Worm (Caenorhabditis elegans) whole organism, midembryonic: ENCODE measurements around the gene nas-37.
A peak's percentile ranks its signal among the peaks of the same experiment; 100 is the strongest.

Experiments used
- T22C8.4 ChIP-seq: fragments of 200-800 bp; sonication (Bioruptor generic); IDR thresholded peaks from 2 replicates; pipeline ENCODE4 v1.3.6; 2022; ENCODE audit warnings: missing genetic modification characterization, missing compliant biosample characterization
- cog-1 ChIP-seq: sonication (generic microtip); optimal IDR thresholded peaks from 2 replicates; lab custom pipeline; 2016; ENCODE audit warnings: missing genetic modification characterization, missing compliant biosample characterization
- flt-1 ChIP-seq: fragments of 200-800 bp; sonication (Bioruptor generic); IDR thresholded peaks from 2 replicates; pipeline ENCODE4 v1.3.6; 2022; ENCODE audit warnings: missing genetic modification characterization, missing compliant biosample characterization
- klf-2 ChIP-seq: fragments of 200-800 bp; sonication (Bioruptor generic); conservative IDR thresholded peaks from 2 replicates; pipeline ENCODE4 v1.3.6; 2022; ENCODE audit warnings: missing genetic modification reagents, missing genetic modification characterization, missing compliant biosample characterization
- med-1 ChIP-seq: sonication (generic microtip); optimal IDR thresholded peaks from 2 replicates; lab custom pipeline; 2017; ENCODE audit warnings: missing genetic modification characterization, mild to moderate bottlenecking, missing compliant biosample characterization, antibody characterized with exemption, missing genetic modification reagents; ENCODE audit not compliant: insufficient read depth
- ref-1 ChIP-seq: fragments of 200-800 bp; sonication (Bioruptor generic); conservative IDR thresholded peaks from 2 replicates; pipeline ENCODE4 v1.3.6; 2022; ENCODE audit warnings: missing genetic modification reagents, missing genetic modification characterization, missing compliant biosample characterization
- tab-1 ChIP-seq: fragments of 200-800 bp; sonication (Bioruptor generic); IDR thresholded peaks from 2 replicates; pipeline ENCODE4 v1.3.6; 2022; ENCODE audit warnings: missing genetic modification characterization, missing compliant biosample characterization
- ztf-23 ChIP-seq: fragments of 200-800 bp; sonication (Bioruptor generic); IDR thresholded peaks from 2 replicates; pipeline ENCODE4 v1.3.6; 2022; ENCODE audit warnings: missing genetic modification reagents, missing genetic modification characterization, missing compliant biosample characterization
- ztf-29 ChIP-seq: fragments of 200-800 bp; sonication (Bioruptor generic); IDR thresholded peaks from 2 replicates; pipeline ENCODE4 v1.3.6; 2022; ENCODE audit warnings: missing genetic modification reagents, missing genetic modification characterization, missing compliant biosample characterization

The nas-37 gene

DNA sequence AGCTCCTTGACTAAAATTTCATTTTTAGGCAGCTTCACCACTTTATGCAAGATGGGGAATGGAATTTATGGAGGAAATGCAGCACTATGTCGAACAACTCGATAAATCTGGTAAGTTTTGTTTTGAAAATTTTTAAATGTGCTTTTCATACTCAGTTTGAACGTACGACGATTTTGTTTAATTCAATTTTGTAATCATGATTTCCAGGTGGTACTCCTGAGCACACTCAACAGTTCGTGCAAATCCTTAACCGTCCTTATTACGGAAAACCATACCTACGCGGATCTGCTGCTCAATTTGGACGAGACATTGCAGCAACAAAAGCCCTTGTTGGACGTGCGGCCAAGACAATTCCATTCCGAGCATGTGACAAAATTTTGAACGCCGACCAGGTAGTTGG is 13.7 kb upstream of the nas-37 start:
- TF ChIP-seq cog-1 (tag; lab: Kevin White, UChicago) = no peak
- no peak for TF ChIP-seq klf-2 (GFP tag; lab: Robert Waterston, UW)
- no peak for TF ChIP-seq flt-1
- no peak for TF ChIP-seq tab-1 (GFP tag; lab: Robert Waterston, UW)
- no peak for TF ChIP-seq med-1 (GFP tag; lab: Kevin White, UChicago)
- no peak for TF ChIP-seq ref-1 (GFP tag; lab: Robert Waterston, UW)
- TF ChIP-seq ztf-29 = no peak
- TF ChIP-seq ztf-23 (GFP tag; lab: Robert Waterston, UW) = no peak
- no peak for TF ChIP-seq T22C8.4 (GFP tag; lab: Robert Waterston, UW)

DNA sequence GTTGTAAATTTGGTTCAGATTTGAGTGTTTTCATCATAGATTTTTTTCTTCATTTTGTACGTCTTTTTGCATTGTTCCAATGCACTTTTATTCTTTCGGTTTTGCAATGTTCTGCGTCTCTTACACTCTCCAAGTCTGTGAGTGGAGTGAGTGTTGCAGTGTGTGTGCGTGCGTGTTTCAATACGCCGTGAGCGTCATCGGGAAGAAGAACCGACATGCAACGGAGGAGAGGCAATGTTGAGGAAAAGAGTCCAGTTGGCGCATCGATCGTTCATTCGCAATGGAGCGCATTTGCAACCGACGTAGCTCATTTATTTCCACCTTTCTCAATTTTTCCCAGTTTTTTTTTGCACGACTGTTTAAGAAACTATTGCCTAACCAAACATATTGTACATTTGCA is 9.7 kb upstream of the nas-37 start, which contains the start of gene ZC506.1:
Gene ZC506.1, plus strand, starts transcription at position 400 of the 400 bp plus-strand sequence.
- no peak for TF ChIP-seq ztf-29
- peak; percentile 72 for TF ChIP-seq ztf-23 (GFP tag; lab: Robert Waterston, UW)
- peak; percentile 95 for TF ChIP-seq T22C8.4 (GFP tag; lab: Robert Waterston, UW)
- peak; percentile 93 for TF ChIP-seq cog-1 (tag; lab: Kevin White, UChicago)
- peak; percentile 79 for TF ChIP-seq flt-1

- TF ChIP-seq ztf-29 (no peak), T22C8.4 (GFP tag; lab: Robert Waterston, UW) (no peak), klf-2 (GFP tag; lab: Robert Waterston, UW) (no peak), med-1 (GFP tag; lab: Kevin White, UChicago) (no peak), cog-1 (tag; lab: Kevin White, UChicago) (no peak), flt-1 (no peak), ztf-23 (GFP tag; lab: Robert Waterston, UW) (no peak), tab-1 (GFP tag; lab: Robert Waterston, UW) (no peak), ref-1 (GFP tag; lab: Robert Waterston, UW) (no peak)
Measured at ce11 chrX:9957449-9957848, 8.6 kb upstream of the nas-37 start.

ce11 chrX:9956052-9956451 is 7.2 kb upstream of the nas-37 start:
- TF ChIP-seq klf-2 (GFP tag; lab: Robert Waterston, UW) (no peak), T22C8.4 (GFP tag; lab: Robert Waterston, UW) (no peak), cog-1 (tag; lab: Kevin White, UChicago) (no peak), ztf-23 (GFP tag; lab: Robert Waterston, UW) (no peak), flt-1 (no peak), ztf-29 (no peak)

DNA sequence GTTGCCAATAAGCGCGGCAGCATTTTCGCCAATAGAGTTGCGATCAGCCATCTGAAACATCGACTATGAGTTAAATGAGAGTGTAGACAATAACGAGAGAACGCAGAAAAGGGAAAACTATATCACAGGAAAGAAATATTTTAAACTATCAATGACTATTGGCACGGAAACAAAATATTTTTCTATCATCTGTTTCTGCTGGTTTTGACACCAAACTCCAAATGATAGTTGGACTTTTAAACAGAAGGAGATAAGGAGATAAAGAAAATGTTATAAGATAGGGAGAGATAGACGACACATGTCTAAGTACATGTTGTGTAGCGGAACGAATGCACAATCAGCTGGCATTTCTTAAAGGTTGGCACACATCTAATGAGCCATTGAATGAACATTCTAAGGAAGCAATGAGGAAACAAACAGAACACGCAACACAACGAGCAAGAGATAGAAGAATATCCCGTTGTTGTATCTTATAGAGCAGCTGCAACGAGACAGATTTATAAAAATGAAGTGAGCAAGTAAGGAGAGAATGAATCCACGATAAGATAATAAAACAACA is 5.7 kb upstream of the nas-37 start, which contains the start of gene cysl-1:
Gene cysl-1, minus strand, starts transcription at position 51 of the 559 bp plus-strand sequence.
- TF ChIP-seq ref-1 (GFP tag; lab: Robert Waterston, UW) = no peak
- no peak for TF ChIP-seq flt-1
- TF ChIP-seq cog-1 (tag; lab: Kevin White, UChicago) = no peak
- no peak for TF ChIP-seq med-1 (GFP tag; lab: Kevin White, UChicago)
- TF ChIP-seq ztf-23 (GFP tag; lab: Robert Waterston, UW) = no peak
- no peak for TF ChIP-seq T22C8.4 (GFP tag; lab: Robert Waterston, UW)
- TF ChIP-seq ztf-29 = no peak
- TF ChIP-seq klf-2 (GFP tag; lab: Robert Waterston, UW) = no peak
- no peak for TF ChIP-seq tab-1 (GFP tag; lab: Robert Waterston, UW)

DNA sequence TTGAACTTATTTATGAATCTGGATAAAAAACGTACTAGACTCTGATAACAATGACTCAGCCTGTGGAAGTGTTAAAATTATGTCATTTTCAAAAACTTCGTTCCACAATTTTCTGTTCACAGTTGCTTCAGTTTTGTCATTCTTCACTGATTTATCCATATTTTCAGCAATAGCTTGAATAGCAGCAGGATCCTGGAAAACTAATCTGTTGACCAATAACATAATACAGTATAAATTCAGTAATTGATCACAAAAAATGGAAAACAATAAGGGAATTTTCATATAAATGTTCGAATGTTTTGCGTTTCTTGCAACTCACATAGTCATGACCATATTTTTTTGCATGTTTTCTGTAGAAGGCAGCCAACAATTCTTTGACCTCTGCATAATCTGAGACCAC is 335 bp downstream of the nas-37 start:
- no peak for TF ChIP-seq tab-1 (GFP tag; lab: Robert Waterston, UW)
- TF ChIP-seq ztf-29 = no peak
- no peak for TF ChIP-seq flt-1
- TF ChIP-seq ztf-23 (GFP tag; lab: Robert Waterston, UW) = no peak
- no peak for TF ChIP-seq T22C8.4 (GFP tag; lab: Robert Waterston, UW)
- TF ChIP-seq cog-1 (tag; lab: Kevin White, UChicago) = no peak
- no peak for TF ChIP-seq klf-2 (GFP tag; lab: Robert Waterston, UW)
- TF ChIP-seq ref-1 (GFP tag; lab: Robert Waterston, UW) = no peak
- no peak for TF ChIP-seq med-1 (GFP tag; lab: Kevin White, UChicago)

- TF ChIP-seq tab-1 (GFP tag; lab: Robert Waterston, UW) (no peak), ztf-23 (GFP tag; lab: Robert Waterston, UW) (0 out of 2 replicates have a peak, but pooled peaks have one; percentile 8)
Measured at ce11 chrX:9941379-9941778, 7.5 kb downstream of the nas-37 start.

ce11 chrX:9940524-9940923 is 8.3 kb downstream of the nas-37 start:
- no peak for TF ChIP-seq ref-1 (GFP tag; lab: Robert Waterston, UW)
- TF ChIP-seq klf-2 (GFP tag; lab: Robert Waterston, UW) = no peak
- TF ChIP-seq T22C8.4 (GFP tag; lab: Robert Waterston, UW) = no peak
- no peak for TF ChIP-seq ztf-29
- TF ChIP-seq med-1 (GFP tag; lab: Kevin White, UChicago) = no peak
- no peak for TF ChIP-seq flt-1
- TF ChIP-seq ztf-23 (GFP tag; lab: Robert Waterston, UW) = no peak
- TF ChIP-seq cog-1 (tag; lab: Kevin White, UChicago) = no peak
- TF ChIP-seq tab-1 (GFP tag; lab: Robert Waterston, UW) = no peak

- TF ChIP-seq cog-1 (tag; lab: Kevin White, UChicago) (no peak), klf-2 (GFP tag; lab: Robert Waterston, UW) (no peak), ztf-23 (GFP tag; lab: Robert Waterston, UW) (no peak), flt-1 (no peak), med-1 (GFP tag; lab: Kevin White, UChicago) (no peak)
Measured at ce11 chrX:9938537-9938936, 10.3 kb downstream of the nas-37 start, which contains the start of the genes C17G1.5 and C17G1.14. Gene C17G1.5, plus strand, starts transcription at chrX:9938802. Gene C17G1.14, plus strand, starts transcription at chrX:9938813.

- TF ChIP-seq flt-1 (no peak), ztf-29 (no peak), med-1 (GFP tag; lab: Kevin White, UChicago) (no peak), ztf-23 (GFP tag; lab: Robert Waterston, UW) (no peak), klf-2 (GFP tag; lab: Robert Waterston, UW) (no peak), ref-1 (GFP tag; lab: Robert Waterston, UW) (no peak), tab-1 (GFP tag; lab: Robert Waterston, UW) (no peak), cog-1 (tag; lab: Kevin White, UChicago) (no peak), T22C8.4 (GFP tag; lab: Robert Waterston, UW) (no peak)
Measured at ce11 chrX:9938091-9938490, 10.8 kb downstream of the nas-37 start.
